Fruit fly (Drosophila melanogaster) Kc167 (cell line): ENCODE results near the gene CG6163.

Source experiments
- Myc ChIP-seq: fragments of >200 bp; optimal IDR thresholded peaks from 2 replicates; lab custom pipeline; 2017; ENCODE audit warnings: missing external identifiers
- Sin3A ChIP-seq: fragments of >200 bp; optimal IDR thresholded peaks from 2 replicates; lab custom pipeline; 2018; ENCODE audit warnings: missing external identifiers
- h ChIP-seq: fragments of >200 bp; optimal IDR thresholded peaks from 3 replicates; lab custom pipeline; 2018; ENCODE audit warnings: missing external identifiers
- psq ChIP-seq: fragments of >200 bp; optimal IDR thresholded peaks from 2 replicates; lab custom pipeline; 2017; ENCODE audit warnings: missing external identifiers

dm6 chr3L:11329014-11329469 lies 35.6 kb downstream of the CG6163 start:
- TF ChIP-seq psq (lab: Kevin White, UChicago) (no peak), Sin3A (lab: Kevin White, UChicago) (no peak), Myc (lab: Kevin White, UChicago) (no peak), h (lab: Kevin White, UChicago) (no peak)
